Worm (Caenorhabditis elegans) whole organism, young adult: Measurements from ENCODE around the gene spcs-3.

Experiments
- B0019.2 ChIP-seq: fragments of 200-800 bp; sonication (Bioruptor generic); conservative IDR thresholded peaks from 2 replicates; pipeline ENCODE4 v1.3.6; 2022; ENCODE audit warnings: missing genetic modification reagents, missing genetic modification characterization, missing compliant biosample characterization
- B0035.1 ChIP-seq: sonication (generic microtip); optimal IDR thresholded peaks from 2 replicates; lab custom pipeline; 2016; ENCODE audit warnings: missing genetic modification characterization, mild to moderate bottlenecking, missing compliant biosample characterization, missing genotype, missing genetic modification reagents
- B0261.1 ChIP-seq: sonication (generic microtip); optimal IDR thresholded peaks from 2 replicates; lab custom pipeline; 2016; ENCODE audit warnings: mild to moderate bottlenecking, missing genetic modification characterization, moderate library complexity, missing compliant biosample characterization
- C06A6.2 ChIP-seq: fragments of 200-800 bp; sonication (Bioruptor generic); conservative IDR thresholded peaks from 2 replicates; pipeline ENCODE4 v1.3.6; 2022; ENCODE audit warnings: missing genetic modification characterization, missing compliant biosample characterization
- D2030.7 ChIP-seq: fragments of 200-800 bp; sonication (Bioruptor generic); IDR thresholded peaks from 2 replicates; pipeline ENCODE4 v1.3.6; 2022; ENCODE audit warnings: missing genetic modification reagents, missing genetic modification characterization, missing compliant biosample characterization
- F10E7.11 ChIP-seq: sonication (generic microtip); optimal IDR thresholded peaks from 2 replicates; lab custom pipeline; 2017; ENCODE audit warnings: mild to moderate bottlenecking, missing genetic modification characterization, moderate library complexity, missing compliant biosample characterization
- F33H1.4 ChIP-seq: fragments of 200-800 bp; sonication (Bioruptor generic); IDR thresholded peaks from 2 replicates; pipeline ENCODE4 v1.3.6; 2022; ENCODE audit warnings: missing genetic modification reagents, missing genetic modification characterization, missing compliant biosample characterization
- K11D2.4 ChIP-seq: fragments of 200-800 bp; sonication (Bioruptor generic); IDR thresholded peaks from 2 replicates; pipeline ENCODE4 v1.3.6; 2022; ENCODE audit warnings: missing genetic modification reagents, missing genetic modification characterization, missing compliant biosample characterization
- K12H6.12 ChIP-seq: fragments of 200-800 bp; sonication (Bioruptor generic); optimal IDR thresholded peaks from 2 replicates; lab custom pipeline; 2018; ENCODE audit warnings: mild to moderate bottlenecking, missing genetic modification characterization, missing compliant biosample characterization
- Y67H2A.10 ChIP-seq: fragments of 200-800 bp; sonication (Bioruptor generic); conservative IDR thresholded peaks from 2 replicates; pipeline ENCODE4 v1.3.6; 2022; ENCODE audit warnings: missing genetic modification reagents, missing genetic modification characterization, missing compliant biosample characterization
- Y95B8A.8 ChIP-seq: fragments of 200-800 bp; sonication (Bioruptor generic); IDR thresholded peaks from 2 replicates; pipeline ENCODE4 v1.3.6; 2022; ENCODE audit warnings: missing genetic modification reagents, missing genetic modification characterization, missing compliant biosample characterization
- aptf-3 ChIP-seq: fragments of 200-800 bp; sonication (Bioruptor generic); IDR thresholded peaks from 2 replicates; pipeline ENCODE4 v1.3.6; 2022; ENCODE audit warnings: missing genetic modification characterization, missing compliant biosample characterization
- athp-1 ChIP-seq: sonication (generic microtip); optimal IDR thresholded peaks from 2 replicates; lab custom pipeline; 2017; ENCODE audit warnings: mild to moderate bottlenecking, missing genetic modification characterization, missing compliant biosample characterization
- attf-5 ChIP-seq: fragments of 200-800 bp; sonication (Bioruptor generic); optimal IDR thresholded peaks from 2 replicates; lab custom pipeline; 2018; ENCODE audit warnings: mild to moderate bottlenecking, missing genetic modification characterization, missing compliant biosample characterization
- ceh-100 ChIP-seq: fragments of 200-800 bp; sonication (Bioruptor generic); IDR thresholded peaks from 2 replicates; pipeline ENCODE4 v1.3.6; 2022; ENCODE audit warnings: missing genetic modification reagents, missing genetic modification characterization, missing compliant biosample characterization
- ceh-91 ChIP-seq: fragments of 200-800 bp; sonication (Bioruptor generic); IDR thresholded peaks from 2 replicates; pipeline ENCODE4 v1.3.6; 2022; ENCODE audit warnings: missing genetic modification reagents, missing genetic modification characterization, missing compliant biosample characterization
- chd-7 ChIP-seq: sonication (generic microtip); optimal IDR thresholded peaks from 2 replicates; lab custom pipeline; 2016; ENCODE audit warnings: mild to moderate bottlenecking, missing genetic modification characterization, moderate library complexity, missing compliant biosample characterization
- dpl-1 ChIP-seq: fragments of 150-350 bp; optimal IDR thresholded peaks from 2 replicates; lab custom pipeline; 2014; ENCODE audit warnings: missing biosample characterization, missing genetic modification reagents, missing genetic modification characterization
- egl-44 ChIP-seq: fragments of 200-800 bp; sonication (Bioruptor generic); IDR thresholded peaks from 2 replicates; pipeline ENCODE4 v1.3.6; 2022; ENCODE audit warnings: missing genetic modification reagents, missing genetic modification characterization, missing compliant biosample characterization
- egrh-3 ChIP-seq: fragments of 200-800 bp; sonication (Bioruptor generic); IDR thresholded peaks from 2 replicates; pipeline ENCODE4 v1.3.6; 2022; ENCODE audit warnings: missing genetic modification reagents, missing genetic modification characterization, missing compliant biosample characterization
- ekl-4 ChIP-seq: fragments of 200-800 bp; sonication (Bioruptor generic); IDR thresholded peaks from 2 replicates; pipeline ENCODE4 v1.3.6; 2022; ENCODE audit warnings: missing genetic modification reagents, missing genetic modification characterization, missing compliant biosample characterization
- ets-4 ChIP-seq: fragments of 200-800 bp; sonication (Bioruptor generic); optimal IDR thresholded peaks from 2 replicates; lab custom pipeline; 2018; ENCODE audit warnings: mild to moderate bottlenecking, missing genetic modification characterization, missing compliant biosample characterization
- gei-17 ChIP-seq: fragments of 200-800 bp; sonication (Bioruptor generic); optimal IDR thresholded peaks from 2 replicates; lab custom pipeline; 2018; ENCODE audit warnings: mild to moderate bottlenecking, missing genetic modification characterization, missing compliant biosample characterization
- him-1 ChIP-seq: sonication (generic microtip); optimal IDR thresholded peaks from 2 replicates; lab custom pipeline; 2016; ENCODE audit warnings: missing genotype, missing genetic modification reagents, missing genetic modification characterization, missing compliant biosample characterization
- hrde-1 ChIP-seq: sonication (generic microtip); optimal IDR thresholded peaks from 2 replicates; lab custom pipeline; 2016; ENCODE audit warnings: missing genetic modification characterization, mild to moderate bottlenecking, missing compliant biosample characterization, moderate library complexity, missing genotype, missing genetic modification reagents, borderline replicate concordance
- lin-35 ChIP-seq, 3 experiments: fragments of 150-350 bp in 2 of 3; sonication (generic microtip) in 1 of 3; optimal IDR thresholded peaks; 2 replicates each; lab custom pipeline; 2014 to 2018; ENCODE audit warnings: missing biosample characterization in 3 of 3, missing genetic modification characterization in 3 of 3, missing genetic modification reagents in 3 of 3
- lir-1 ChIP-seq: fragments of 200-800 bp; sonication (Bioruptor generic); conservative IDR thresholded peaks from 2 replicates; pipeline ENCODE4 v1.3.6; 2022; ENCODE audit warnings: missing genetic modification reagents, missing genetic modification characterization, missing compliant biosample characterization
- lsl-1 ChIP-seq: fragments of 200-800 bp; sonication (Bioruptor generic); optimal IDR thresholded peaks from 2 replicates; lab custom pipeline; 2018; ENCODE audit warnings: mild to moderate bottlenecking, missing genetic modification characterization, moderate library complexity, missing compliant biosample characterization
- madf-3 ChIP-seq: fragments of 200-800 bp; sonication (Bioruptor generic); IDR thresholded peaks from 2 replicates; pipeline ENCODE4 v1.3.6; 2022; ENCODE audit warnings: missing genetic modification reagents, missing genetic modification characterization, missing compliant biosample characterization
- madf-6 ChIP-seq: fragments of 200-800 bp; sonication (Bioruptor generic); IDR thresholded peaks from 2 replicates; pipeline ENCODE4 v1.3.6; 2022; ENCODE audit warnings: missing genetic modification reagents, missing genetic modification characterization, missing compliant biosample characterization
- mxl-1 ChIP-seq: sonication (generic microtip); optimal IDR thresholded peaks from 2 replicates; lab custom pipeline; 2016; ENCODE audit warnings: missing genetic modification characterization, missing compliant biosample characterization
- nfya-1 ChIP-seq: sonication (generic microtip); optimal IDR thresholded peaks from 2 replicates; lab custom pipeline; 2017; ENCODE audit warnings: antibody characterized with exemption, missing compliant biosample characterization, missing genetic modification characterization, borderline replicate concordance; ENCODE audit not compliant: insufficient read depth
- nfya-2 ChIP-seq: fragments of 200-800 bp; sonication (Bioruptor generic); IDR thresholded peaks from 2 replicates; pipeline ENCODE4 v1.3.6; 2022; ENCODE audit warnings: missing genetic modification reagents, missing genetic modification characterization, missing compliant biosample characterization
- nhr-179 ChIP-seq: sonication (generic microtip); optimal IDR thresholded peaks from 2 replicates; lab custom pipeline; 2016; ENCODE audit warnings: mild to moderate bottlenecking, missing genetic modification characterization, missing compliant biosample characterization
- rcor-1 ChIP-seq: fragments of 200-800 bp; sonication (Bioruptor generic); IDR thresholded peaks from 2 replicates; pipeline ENCODE4 v1.3.6; 2022; ENCODE audit warnings: missing genetic modification reagents, missing genetic modification characterization, missing compliant biosample characterization
- rec-8 ChIP-seq, 2 experiments: sonication (generic microtip); optimal IDR thresholded peaks; 2 replicates each; lab custom pipeline; 2016; ENCODE audit warnings: mild to moderate bottlenecking in 2 of 2, missing genetic modification characterization in 2 of 2, missing genetic modification reagents in 2 of 2, missing genotype in 2 of 2, missing biosample characterization in 1 of 2, missing compliant biosample characterization in 1 of 2, moderate library complexity in 1 of 2
- repo-1 ChIP-seq: sonication (generic microtip); optimal IDR thresholded peaks from 2 replicates; lab custom pipeline; 2017; ENCODE audit warnings: mild to moderate bottlenecking, missing genetic modification characterization, missing compliant biosample characterization
- snpc-1.1 ChIP-seq: sonication (generic microtip); optimal IDR thresholded peaks from 2 replicates; lab custom pipeline; 2017; ENCODE audit warnings: missing genetic modification characterization, mild to moderate bottlenecking, missing compliant biosample characterization, antibody characterized with exemption, moderate library complexity, missing genotype, missing genetic modification reagents; ENCODE audit not compliant: insufficient read depth
- xnd-1 ChIP-seq: sonication (generic microtip); optimal IDR thresholded peaks from 2 replicates; lab custom pipeline; 2016; ENCODE audit warnings: missing genotype, missing genetic modification reagents, missing genetic modification characterization, missing compliant biosample characterization
- zim-3 ChIP-seq: sonication (generic microtip); optimal IDR thresholded peaks from 2 replicates; lab custom pipeline; 2017; ENCODE audit warnings: mild to moderate bottlenecking, missing genetic modification characterization, moderate library complexity, missing compliant biosample characterization
- ztf-18 ChIP-seq: sonication (generic microtip); optimal IDR thresholded peaks from 2 replicates; lab custom pipeline; 2016; ENCODE audit warnings: missing genotype, mild to moderate bottlenecking, missing genetic modification characterization, missing compliant biosample characterization
- ztf-26 ChIP-seq: sonication (generic microtip); optimal IDR thresholded peaks from 2 replicates; lab custom pipeline; 2017; ENCODE audit warnings: missing genetic modification characterization, missing compliant biosample characterization
- ztf-3 ChIP-seq: fragments of 200-800 bp; sonication (Bioruptor generic); optimal IDR thresholded peaks from 2 replicates; lab custom pipeline; 2018; ENCODE audit warnings: mild to moderate bottlenecking, missing genetic modification characterization, missing compliant biosample characterization

Gene spcs-3

DNA sequence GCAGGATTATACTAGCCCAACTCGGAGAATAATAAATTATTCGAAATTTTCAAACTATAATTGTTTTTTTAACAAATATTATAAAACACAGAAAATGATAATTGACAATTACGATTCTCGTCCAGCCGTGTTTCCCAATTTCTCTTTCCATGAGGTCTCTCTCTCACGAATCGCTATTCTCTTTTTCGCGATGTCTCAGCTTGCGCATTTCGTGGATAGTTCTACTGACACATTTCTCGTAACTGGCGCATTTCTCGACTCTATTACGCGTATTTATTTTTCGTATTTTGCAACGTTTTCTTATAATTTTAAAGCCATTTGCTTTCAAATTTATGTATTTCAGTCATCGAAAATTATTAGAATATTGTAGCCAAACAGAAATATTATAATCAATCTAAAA, 1.0 kb upstream of the spcs-3 start (continued):
- TF ChIP-seq madf-3 (peak; percentile 96), ets-4 (GFP tag; lab: Kevin White, UChicago) (peak; percentile 74), attf-5 (GFP tag; lab: Kevin White, UChicago) (peak; percentile 100), gei-17 (GFP tag; lab: Kevin White, UChicago) (no peak), egrh-3 (GFP tag; lab: Robert Waterston, UW) (peak; percentile 90), B0261.1 (tag; lab: Kevin White, UChicago) (peak; percentile 51), nfya-1 (tag; lab: Kevin White, UChicago) (no peak), F33H1.4 (GFP tag; lab: Robert Waterston, UW) (peak; percentile 85), hrde-1 (tag; lab: Kevin White, UChicago) (peak; percentile 93), egl-44 (peak; percentile 93), C06A6.2 (peak; percentile 67; the same call in 1 of the 2 replicates), him-1 (tag; lab: Kevin White, UChicago) (peak; percentile 89), rec-8 (tag; optimal IDR thresholded peaks at IDR 0.05; lab: Kevin White, UChicago) (peak; percentile 93 to 99), ztf-3 (peak; percentile 66), ztf-18 (tag; lab: Kevin White, UChicago) (peak; percentile 100), xnd-1 (tag; lab: Kevin White, UChicago) (no peak), mxl-1 (tag; lab: Kevin White, UChicago) (peak; percentile 92), lin-35 (GFP tag; optimal IDR thresholded peaks at IDR 0.05; lab: Kevin White, UChicago) (peak in 2 of 3 experiments; percentile 69 to 97), chd-7 (tag; lab: Kevin White, UChicago) (peak; percentile 95), D2030.7 (GFP tag; lab: Robert Waterston, UW) (peak; percentile 97), snpc-1.1 (tag; lab: Kevin White, UChicago) (peak; percentile 78), K12H6.12 (tag; lab: Kevin White, UChicago) (peak; percentile 99), madf-6 (GFP tag; lab: Robert Waterston, UW) (no peak; the same call in none of the 2 replicates), nfya-2 (GFP tag; lab: Robert Waterston, UW) (no peak), ztf-26 (peak; percentile 87), ceh-91 (GFP tag; lab: Robert Waterston, UW) (peak; percentile 93), lir-1 (peak; percentile 94), B0019.2 (peak; percentile 94), ekl-4 (GFP tag; lab: Robert Waterston, UW) (peak; percentile 93), Y67H2A.10 (GFP tag; lab: Robert Waterston, UW) (peak; percentile 98), Y95B8A.8 (GFP tag; lab: Robert Waterston, UW) (peak; percentile 98), dpl-1 (GFP tag; lab: Kevin White, UChicago) (peak; percentile 89), nhr-179 (no peak), athp-1 (peak; percentile 98), B0035.1 (tag; lab: Kevin White, UChicago) (peak; percentile 92), zim-3 (tag; lab: Kevin White, UChicago) (peak; percentile 99), ceh-100 (GFP tag; lab: Robert Waterston, UW) (peak; percentile 100), K11D2.4 (GFP tag; lab: Robert Waterston, UW) (peak; percentile 95; the same call in 1 of the 2 replicates), lsl-1 (GFP tag; lab: Kevin White, UChicago) (peak; percentile 91), F10E7.11 (tag; lab: Kevin White, UChicago) (peak; percentile 38), repo-1 (tag; lab: Kevin White, UChicago) (peak; percentile 2), aptf-3 (GFP tag; lab: Robert Waterston, UW) (peak; percentile 55; the same call in 1 of the 2 replicates), rcor-1 (GFP tag; lab: Robert Waterston, UW) (peak; percentile 97)
